Fruit fly (Drosophila melanogaster): ENCODE data around the gene Cpr11B.

Gene Cpr11B

DNA sequence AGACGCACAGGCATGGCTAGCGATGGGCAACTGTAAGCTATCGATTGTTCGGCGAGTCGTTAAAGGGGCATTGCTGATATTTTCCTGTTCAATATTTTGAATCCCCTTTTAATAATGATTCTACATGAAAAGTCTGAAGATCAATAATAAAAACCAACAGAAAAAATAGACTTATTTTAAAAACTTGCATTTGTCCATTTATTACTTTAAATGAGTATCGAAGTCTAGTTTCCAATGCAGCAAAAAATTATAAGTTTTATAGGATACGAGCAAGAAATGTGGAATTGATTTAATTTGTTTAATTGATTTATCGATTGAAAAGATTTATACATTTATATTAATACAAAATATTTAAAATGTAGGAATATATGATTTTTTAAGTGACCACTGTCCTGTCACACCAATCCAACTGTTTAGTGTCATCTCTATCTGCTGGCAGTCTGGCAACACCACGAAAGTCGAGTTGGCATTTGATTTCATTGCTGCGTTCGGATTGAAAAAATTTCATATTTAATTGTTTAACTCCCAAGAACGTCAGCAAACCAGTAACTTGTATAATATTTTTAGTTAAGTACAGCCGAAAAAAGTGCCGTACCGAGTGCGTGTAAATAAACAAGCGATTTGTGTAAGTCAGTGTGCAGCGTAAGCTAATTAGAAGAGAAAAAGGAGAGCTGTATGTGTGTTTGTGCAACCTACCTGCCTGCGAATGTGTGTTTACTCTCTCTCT lies 42.8 kb downstream of the Cpr11B start, which contains the start of the genes CG1824 and Sec16:
Gene CG1824, minus strand, starts transcription at position 15 of the 727 bp plus-strand sequence.
Gene Sec16, plus strand, starts transcription at position 438 of the 727 bp plus-strand sequence.
- TF ChIP-seq CG8478 (optimal IDR thresholded peaks at IDR 0.05) (no peak), CTCF (optimal IDR thresholded peaks at IDR 0.05) (no peak)

DNA sequence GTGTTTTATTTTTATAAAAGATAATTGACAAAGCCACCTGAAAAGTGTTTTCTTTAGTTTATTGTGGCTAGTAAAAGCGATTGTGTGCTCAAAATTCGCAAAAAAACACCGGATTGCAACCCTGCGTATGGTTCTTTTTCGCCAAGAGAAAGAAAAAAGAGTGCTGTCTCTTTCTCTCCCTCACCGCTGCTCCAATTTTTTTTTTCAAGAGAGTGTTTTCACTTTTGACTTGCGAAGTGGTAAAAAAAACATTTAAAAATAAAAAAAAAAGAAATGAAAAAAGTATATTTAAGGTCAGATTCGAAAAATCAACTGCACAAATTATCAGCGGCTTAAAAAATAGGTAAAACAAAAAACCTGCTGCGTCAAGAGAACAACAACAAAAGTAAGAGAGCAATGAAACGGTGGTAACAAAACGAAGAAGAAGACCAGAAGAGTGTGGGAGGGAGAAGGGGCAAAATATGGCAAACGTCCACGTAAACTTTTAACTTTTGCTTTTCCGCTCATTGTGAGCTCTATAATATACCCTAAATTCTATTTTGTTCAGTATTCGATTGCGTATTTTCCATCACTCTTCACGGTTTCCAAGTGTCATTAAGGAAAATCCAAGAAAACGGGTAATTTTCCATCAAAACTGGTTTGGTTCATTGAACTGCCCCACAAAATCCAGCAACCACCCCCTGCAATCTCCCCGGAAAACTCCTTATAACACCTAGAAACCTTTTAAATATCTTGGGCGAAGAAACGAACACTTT lies 43.6 kb downstream of the Cpr11B start:
- no peak for TF ChIP-seq CTCF (optimal IDR thresholded peaks at IDR 0.05)
- no peak for TF ChIP-seq CG8478 (optimal IDR thresholded peaks at IDR 0.05)

DNA sequence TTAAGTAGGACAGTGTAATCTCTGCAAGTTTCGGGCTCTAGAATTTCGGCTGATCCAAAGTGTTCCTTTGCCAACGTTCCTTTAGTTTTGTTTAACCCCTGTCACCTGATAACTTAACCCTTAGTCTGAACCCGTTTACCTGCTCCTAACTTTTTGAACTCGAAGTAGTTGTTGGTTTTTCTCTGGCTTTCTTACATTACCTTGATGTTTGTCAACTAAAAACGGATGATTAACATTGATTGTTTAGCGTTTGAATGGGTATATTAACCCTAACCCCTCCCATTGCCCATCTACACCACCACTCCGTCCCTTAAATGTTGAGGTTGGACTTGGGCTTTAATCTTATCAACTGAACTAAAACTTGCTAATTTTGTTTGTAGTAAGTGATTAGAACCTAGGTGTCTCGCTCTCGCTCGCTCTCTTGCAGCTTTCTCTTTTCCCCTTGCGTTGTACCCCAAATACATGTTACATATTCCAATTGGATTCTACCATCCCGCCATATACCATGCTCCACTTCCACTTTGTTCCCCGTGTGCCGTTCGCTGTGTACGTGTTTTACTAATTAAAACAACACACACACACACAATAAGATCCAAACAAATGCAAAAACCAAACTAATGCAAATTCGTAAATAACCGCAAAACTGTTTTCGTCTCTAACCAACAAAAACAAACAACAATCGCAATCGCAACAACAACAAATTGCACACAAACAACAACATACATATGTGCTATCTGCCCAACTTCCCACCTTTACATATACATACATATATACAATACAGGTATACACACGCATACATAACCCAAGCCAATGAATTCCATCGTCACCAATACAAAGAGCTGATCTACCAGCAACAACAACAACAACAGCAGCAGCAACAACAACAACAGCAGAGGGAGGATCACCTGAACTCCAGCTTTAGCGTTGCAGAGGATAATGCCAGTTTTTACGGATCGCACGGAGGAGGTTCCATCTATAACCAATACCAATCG lies 48.2 kb downstream of the Cpr11B start:
- TF ChIP-seq CTCF (optimal IDR thresholded peaks at IDR 0.05) (no peak), CG8478 (optimal IDR thresholded peaks at IDR 0.05) (no peak)
